Fruit fly (Drosophila melanogaster): ENCODE measurements around the gene Cyp304a1.

Cyp304a1 gene

dm6 chr3R:12997550-12998233, 34.1 kb downstream of the Cyp304a1 start, which contains the start of the genes CG17327, CG44194 and CG7518 (continued):
- no peak for TF ChIP-seq CG9876 (GFP tag; optimal IDR thresholded peaks at IDR 0.05)
- TF ChIP-seq Fer2 (tag; optimal IDR thresholded peaks at IDR 0.05), result peak; percentile 14
- peak; percentile 5 for TF ChIP-seq CG9609 (GFP tag; optimal IDR thresholded peaks at IDR 0.05)
- TF ChIP-seq CG10267 (tag; optimal IDR thresholded peaks at IDR 0.05), result peak; percentile 29
- TF ChIP-seq lola (GFP tag; optimal IDR thresholded peaks at IDR 0.05), result peak in 1 of 3 experiments; percentile 52
- TF ChIP-seq CG2116 (GFP tag; optimal IDR thresholded peaks at IDR 0.05), result peak; percentile 74
- TF ChIP-seq jumu (GFP tag; optimal IDR thresholded peaks at IDR 0.05), result no peak
- peak; percentile 24; the same call in 1 of the 2 replicates for TF ChIP-seq E2f2 (GFP tag; IDR thresholded peaks at IDR 0.05)
- peak; percentile 53; the same call in 1 of the 2 replicates for TF ChIP-seq CG1024 (GFP tag; IDR thresholded peaks at IDR 0.05)
- TF ChIP-seq Hsf (GFP tag; optimal IDR thresholded peaks at IDR 0.05), result peak; percentile 26
- peak; percentile 10; the same call in 1 of the 3 replicates for TF ChIP-seq CG34224 (GFP tag; IDR thresholded peaks at IDR 0.05; ENCODE audit: partially characterized antibody)
- no peak for TF ChIP-seq Tbp (GFP tag; optimal IDR thresholded peaks at IDR 0.05)
- TF ChIP-seq slbo (GFP tag; IDR thresholded peaks at IDR 0.05), result peak; percentile 56
- TF ChIP-seq unc-4 (GFP tag; IDR thresholded peaks at IDR 0.05; ENCODE audit: partially characterized antibody), result peak; percentile 37
- no peak for TF ChIP-seq pros (GFP tag; optimal IDR thresholded peaks at IDR 0.05)
- TF ChIP-seq tll (GFP tag; optimal IDR thresholded peaks at IDR 0.05), result peak in 1 of 2 experiments; percentile 25
- TF ChIP-seq Sry-β (GFP tag; optimal IDR thresholded peaks at IDR 0.05), result no peak
- TF ChIP-seq CG4360 (GFP tag; IDR thresholded peaks at IDR 0.05), result no peak
- TF ChIP-seq CG9797 (GFP tag; optimal IDR thresholded peaks at IDR 0.05), result peak; percentile 90
- TF ChIP-seq CG2129 (GFP tag; IDR thresholded peaks at IDR 0.05; ENCODE audit: partially characterized antibody), result no peak
- peak; percentile 77 for TF ChIP-seq rib (GFP tag; IDR thresholded peaks at IDR 0.05)
- peak; percentile 53 for TF ChIP-seq Hr3 (GFP tag; optimal IDR thresholded peaks at IDR 0.05)
- peak; percentile 88 for TF ChIP-seq CG7357 (GFP tag; IDR thresholded peaks at IDR 0.05)
- TF ChIP-seq HLH4C (GFP tag; IDR thresholded peaks at IDR 0.05; ENCODE audit: partially characterized antibody), result 0 out of 3 replicates have a peak, but pooled peaks have one; percentile 28
- TF ChIP-seq sens-2 (GFP tag; IDR thresholded peaks at IDR 0.05), result peak; percentile 34; the same call in 1 of the 2 replicates
- TF ChIP-seq sens (GFP tag), result peak; percentile 54
- peak; percentile 5 for TF ChIP-seq CG34376 (GFP tag; optimal IDR thresholded peaks at IDR 0.05)
- no peak for TF ChIP-seq CG17361 (GFP tag; IDR thresholded peaks at IDR 0.05)
- TF ChIP-seq org-1 (GFP tag; optimal IDR thresholded peaks at IDR 0.05), result no peak
- TF ChIP-seq stwl (tag; optimal IDR thresholded peaks at IDR 0.05), result peak; percentile 41
- peak; percentile 51 for TF ChIP-seq Sin3A (optimal IDR thresholded peaks at IDR 0.05)
- peak; percentile 51; the same call in 1 of the 2 replicates for TF ChIP-seq CG42726 (GFP tag; IDR thresholded peaks at IDR 0.05; ENCODE audit: partially characterized antibody)
- peak; percentile 38; the same call in 1 of the 4 replicates for TF ChIP-seq Dll (GFP tag; IDR thresholded peaks at IDR 0.05; ENCODE audit: partially characterized antibody)
- TF ChIP-seq zen (tag; optimal IDR thresholded peaks at IDR 0.05), result no peak
- no peak for TF ChIP-seq Adf1 (GFP tag; IDR thresholded peaks at IDR 0.05)
- TF ChIP-seq ci (GFP tag; IDR thresholded peaks at IDR 0.05), result no peak
- TF ChIP-seq HmgZ (tag; optimal IDR thresholded peaks at IDR 0.05), result peak; percentile 2
- TF ChIP-seq CG12155 (GFP tag; optimal IDR thresholded peaks at IDR 0.05), result peak; percentile 99
- no peak for TF ChIP-seq jigr1 (GFP tag; IDR thresholded peaks at IDR 0.05)
- TF ChIP-seq Med (GFP tag), result peak; percentile 65

DNA sequence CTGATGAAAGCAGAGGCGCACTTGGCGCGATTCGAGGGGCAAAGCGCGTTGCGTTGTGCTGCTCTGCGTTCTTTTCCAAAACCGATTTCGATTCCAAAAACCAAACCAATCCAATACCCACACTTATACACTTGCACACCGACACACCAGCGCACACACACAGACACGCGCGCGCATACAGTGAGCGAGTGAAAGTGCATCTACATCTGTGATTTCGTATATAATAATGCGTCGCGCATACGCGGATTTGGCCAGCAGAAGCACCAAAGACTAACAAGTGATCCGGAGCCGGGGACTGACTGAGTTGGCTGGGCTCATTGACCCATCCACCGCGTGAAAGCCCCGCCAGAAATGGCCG, 34.6 kb downstream of the Cyp304a1 start:
- TF ChIP-seq CG8478 (optimal IDR thresholded peaks at IDR 0.05) (peak; percentile 40), luna (GFP tag; optimal IDR thresholded peaks at IDR 0.05) (no peak), Ets65A (GFP tag) (peak; percentile 22), Hr78 (GFP tag; optimal IDR thresholded peaks at IDR 0.05) (no peak), CG17802 (tag; optimal IDR thresholded peaks at IDR 0.05) (no peak), row (GFP tag; IDR thresholded peaks at IDR 0.05) (no peak), CG8388 (GFP tag; optimal IDR thresholded peaks at IDR 0.05) (peak; percentile 97), CG4617 (GFP tag; optimal IDR thresholded peaks at IDR 0.05; ENCODE audit: borderline replicate concordance) (peak; percentile 18), CG12744 (GFP tag; optimal IDR thresholded peaks at IDR 0.05) (no peak), Opbp (GFP tag; IDR thresholded peaks at IDR 0.05; ENCODE audit: partially characterized antibody) (0 out of 3 replicates have a peak, but pooled peaks have one; percentile 1), MESR4 (GFP tag; optimal IDR thresholded peaks at IDR 0.05) (peak; percentile 4), cg (GFP tag; optimal IDR thresholded peaks at IDR 0.05) (peak; percentile 92)
